Fruit fly (Drosophila melanogaster) whole organism, adult: ENCODE measurements around the gene vari.

ENCODE experiments used
- CG11617 ChIP-seq: fragments of 200-800 bp; sonication (Bioruptor generic); optimal IDR thresholded peaks from 2 replicates; lab custom pipeline; 2017; ENCODE audit warnings: mild to moderate bottlenecking, missing biosample characterization, missing genetic modification reagents, missing genetic modification characterization
- CG12768 ChIP-seq: fragments of 200-800 bp; sonication (Bioruptor generic); optimal IDR thresholded peaks from 2 replicates; lab custom pipeline; 2017; ENCODE audit warnings: missing biosample characterization, missing genetic modification characterization, mild to moderate bottlenecking, moderate library complexity, missing genetic modification reagents
- CG14711 ChIP-seq: fragments of 200-800 bp; sonication (Bioruptor generic); optimal IDR thresholded peaks from 2 replicates; lab custom pipeline; 2018; ENCODE audit warnings: missing biosample characterization, mild to moderate bottlenecking, missing genetic modification characterization, moderate library complexity
- CG1620 ChIP-seq: fragments of 200-800 bp; sonication (Bioruptor generic); optimal IDR thresholded peaks from 2 replicates; lab custom pipeline; 2016; ENCODE audit warnings: missing biosample characterization, missing genetic modification characterization
- CG33017 ChIP-seq: fragments of 200-800 bp; sonication (Bioruptor generic); optimal IDR thresholded peaks from 2 replicates; lab custom pipeline; 2018; ENCODE audit warnings: missing biosample characterization, mild to moderate bottlenecking, missing genetic modification characterization, moderate library complexity
- CG5204 ChIP-seq: fragments of 200-800 bp; sonication (Bioruptor generic); optimal IDR thresholded peaks from 2 replicates; lab custom pipeline; 2016; ENCODE audit warnings: missing biosample characterization, missing genetic modification characterization
- CG7045 ChIP-seq: fragments of 200-800 bp; sonication (Bioruptor generic); optimal IDR thresholded peaks from 2 replicates; lab custom pipeline; 2017; ENCODE audit warnings: missing biosample characterization, mild to moderate bottlenecking, missing genetic modification characterization
- CG7101 ChIP-seq: fragments of 200-800 bp; sonication (Bioruptor generic); optimal IDR thresholded peaks from 2 replicates; lab custom pipeline; 2018; ENCODE audit warnings: missing biosample characterization, mild to moderate bottlenecking, missing genetic modification characterization, moderate library complexity
- Clk ChIP-seq: fragments of 200-800 bp; sonication (Bioruptor generic); optimal IDR thresholded peaks from 2 replicates; lab custom pipeline; 2017; ENCODE audit warnings: missing biosample characterization, missing genetic modification characterization
- Crg-1 ChIP-seq: fragments of 200-800 bp; sonication (Bioruptor generic); optimal IDR thresholded peaks from 2 replicates; lab custom pipeline; 2016; ENCODE audit warnings: missing biosample characterization, missing genetic modification characterization
- Hr96 ChIP-seq: fragments of 200-800 bp; sonication (Bioruptor generic); optimal IDR thresholded peaks from 2 replicates; lab custom pipeline; 2016; ENCODE audit warnings: missing biosample characterization, missing genetic modification characterization
- Mnt ChIP-seq: fragments of 200-800 bp; sonication (Bioruptor generic); optimal IDR thresholded peaks from 2 replicates; lab custom pipeline; 2016; ENCODE audit warnings: missing biosample characterization, mild to moderate bottlenecking, missing genetic modification characterization
- bab1 ChIP-seq: fragments of 200-800 bp; sonication (Bioruptor generic); optimal IDR thresholded peaks from 3 replicates; lab custom pipeline; 2019; ENCODE audit warnings: missing biosample characterization, mild to moderate bottlenecking, missing genetic modification characterization, moderate library complexity
- cic ChIP-seq: fragments of 200-800 bp; sonication (Bioruptor generic); optimal IDR thresholded peaks from 2 replicates; lab custom pipeline; 2017; ENCODE audit warnings: missing biosample characterization, mild to moderate bottlenecking, missing genetic modification characterization, moderate library complexity
- cnc ChIP-seq, 2 experiments: fragments of >200 bp; optimal IDR thresholded peaks; 2 replicates each; lab custom pipeline; 2017
- kay ChIP-seq: fragments of 200-800 bp; sonication (Bioruptor generic); peaks from one replicate; lab custom pipeline; 2016; ENCODE audit warnings: missing biosample characterization, missing genetic modification characterization, borderline replicate concordance
- ovo ChIP-seq: fragments of 200-800 bp; sonication (Bioruptor generic); optimal IDR thresholded peaks from 2 replicates; lab custom pipeline; 2016; ENCODE audit warnings: missing biosample characterization, missing genetic modification characterization
- pad ChIP-seq: fragments of 200-800 bp; sonication (Bioruptor generic); optimal IDR thresholded peaks from 3 replicates; lab custom pipeline; 2017; ENCODE audit warnings: missing biosample characterization, missing genetic modification characterization, mild to moderate bottlenecking, moderate library complexity, missing genetic modification reagents
- tj ChIP-seq: fragments of 200-800 bp; sonication (Bioruptor generic); optimal IDR thresholded peaks from 3 replicates; lab custom pipeline; 2017; ENCODE audit warnings: missing biosample characterization, mild to moderate bottlenecking, missing genetic modification characterization, moderate library complexity
- toe ChIP-seq: fragments of 200-800 bp; sonication (Bioruptor generic); optimal IDR thresholded peaks from 2 replicates; lab custom pipeline; 2016; ENCODE audit warnings: missing biosample characterization, missing genetic modification characterization

vari gene

DNA sequence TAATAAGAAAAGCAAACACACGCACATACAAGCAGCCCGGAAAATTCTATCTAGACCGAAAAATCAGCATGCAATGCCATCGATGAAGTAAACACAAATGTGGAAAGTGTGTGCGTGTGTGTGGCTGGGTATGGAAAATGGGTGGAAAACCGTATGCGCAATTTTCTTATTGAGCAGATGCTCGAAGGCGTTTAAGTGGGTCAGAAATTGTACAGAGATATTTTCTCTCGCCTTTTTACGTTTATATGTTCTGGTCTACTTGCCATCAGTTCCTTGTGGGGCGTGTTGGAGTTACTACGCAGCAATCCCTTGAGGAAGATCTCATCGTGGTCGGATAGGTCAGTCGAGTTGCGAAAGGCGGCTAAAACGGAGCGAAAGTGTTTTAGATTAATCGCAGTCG lies 1.1 kb downstream of the vari start:
- TF ChIP-seq CG1620 (GFP tag; lab: Kevin White, UChicago) (no peak), Crg-1 (no peak), pad (GFP tag; lab: Kevin White, UChicago) (no peak), CG7101 (tag; lab: Kevin White, UChicago) (no peak)

DNA sequence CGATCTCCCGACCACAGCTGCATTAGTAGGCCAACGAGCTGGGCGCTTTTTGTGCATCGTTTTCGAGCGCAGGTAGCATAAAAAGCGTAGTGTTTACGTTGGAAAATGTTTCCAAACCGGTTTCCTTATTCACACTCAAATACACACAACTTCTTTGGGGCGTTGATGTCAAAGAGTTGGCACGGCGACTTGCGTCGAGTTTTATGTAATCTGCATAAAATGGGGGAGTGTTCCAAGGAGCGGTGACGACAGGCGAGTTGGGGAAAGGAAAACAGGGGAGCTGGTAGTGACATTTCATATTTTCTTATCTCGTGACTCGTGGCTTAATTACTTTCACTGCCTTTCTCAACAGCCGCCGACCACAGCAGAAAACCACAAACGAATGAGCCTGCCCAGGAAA lies 2.2 kb downstream of the vari start:
- TF ChIP-seq toe (no peak), cnc (optimal IDR thresholded peaks at IDR 0.05; lab: Kevin White, UChicago) (no peak), kay (GFP tag; lab: Kevin White, UChicago) (no peak), CG11617 (GFP tag; lab: Kevin White, UChicago) (no peak), CG7101 (tag; lab: Kevin White, UChicago) (no peak), CG1620 (GFP tag; lab: Kevin White, UChicago) (no peak), Clk (no peak), pad (GFP tag; lab: Kevin White, UChicago) (no peak), CG12768 (no peak), CG33017 (tag; lab: Kevin White, UChicago) (no peak)

DNA sequence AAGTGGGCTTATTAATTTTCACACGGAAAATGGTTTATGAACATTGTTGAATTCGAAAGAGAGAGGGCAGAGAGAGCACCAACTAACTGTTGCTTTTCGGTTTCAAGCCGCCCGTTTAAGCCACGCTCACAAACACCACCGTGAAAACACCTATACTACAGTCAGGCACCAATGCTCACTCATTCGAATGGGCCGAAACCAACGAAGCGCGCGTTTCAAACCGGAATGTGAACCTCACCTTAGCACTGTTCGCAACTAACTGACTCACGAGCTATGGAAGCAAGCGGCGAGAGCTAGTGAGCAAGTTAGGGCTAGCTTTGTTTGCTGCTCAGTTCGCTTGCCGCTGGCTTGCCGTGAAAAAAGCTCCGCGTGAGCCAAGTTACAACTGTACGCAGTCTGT lies 3.0 kb downstream of the vari start:
- TF ChIP-seq Clk (no peak), Mnt (GFP tag; lab: Kevin White, UChicago) (peak; percentile 77), CG11617 (GFP tag; lab: Kevin White, UChicago) (no peak), Hr96 (GFP tag; lab: Kevin White, UChicago) (peak; percentile 6), CG14711 (tag; lab: Kevin White, UChicago) (peak; percentile 19), cnc (optimal IDR thresholded peaks at IDR 0.05; lab: Kevin White, UChicago) (no peak), pad (GFP tag; lab: Kevin White, UChicago) (peak; percentile 9), tj (GFP tag; lab: Kevin White, UChicago) (peak; percentile 13), CG7045 (GFP tag; lab: Kevin White, UChicago) (no peak), CG12768 (peak; percentile 70), ovo (peak; percentile 33), CG33017 (tag; lab: Kevin White, UChicago) (peak; percentile 63), CG5204 (no peak), toe (no peak), cic (GFP tag; lab: Kevin White, UChicago) (peak; percentile 67), kay (GFP tag; lab: Kevin White, UChicago) (peak; percentile 93), CG7101 (tag; lab: Kevin White, UChicago) (peak; percentile 51), bab1 (GFP tag; lab: Kevin White, UChicago) (peak; percentile 79), Crg-1 (no peak), CG1620 (GFP tag; lab: Kevin White, UChicago) (no peak)

DNA sequence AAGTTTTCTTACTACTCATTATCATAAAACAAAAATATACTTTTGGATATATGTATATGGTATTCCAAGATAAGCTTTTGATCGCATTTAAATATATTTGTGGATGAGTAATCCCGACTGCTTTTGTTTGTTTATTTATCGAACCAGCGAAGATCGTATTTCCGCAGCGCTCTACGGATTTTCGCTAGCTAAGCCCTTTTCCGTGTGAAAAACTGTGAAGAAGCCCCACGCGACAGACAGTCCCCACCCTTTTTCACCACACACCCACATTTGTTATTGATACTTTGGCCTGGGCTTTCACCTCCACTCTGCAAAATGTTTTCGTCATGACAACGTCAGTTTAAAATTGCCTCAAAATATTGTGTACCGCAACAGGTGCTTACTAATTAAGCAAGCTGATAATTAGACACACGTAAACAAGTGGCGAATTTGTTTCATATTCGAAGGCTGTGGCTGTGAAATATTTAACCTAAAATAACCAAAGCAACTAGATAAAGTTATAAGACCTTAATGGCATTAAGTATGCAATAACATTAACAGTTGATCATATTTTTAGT lies 3.8 kb downstream of the vari start:
- TF ChIP-seq CG14711 (tag; lab: Kevin White, UChicago) (no peak), Clk (no peak), CG7045 (GFP tag; lab: Kevin White, UChicago) (no peak), Crg-1 (no peak), cnc (optimal IDR thresholded peaks at IDR 0.05; lab: Kevin White, UChicago) (no peak), toe (no peak), bab1 (GFP tag; lab: Kevin White, UChicago) (no peak), CG7101 (tag; lab: Kevin White, UChicago) (no peak), Mnt (GFP tag; lab: Kevin White, UChicago) (peak; percentile 6), CG1620 (GFP tag; lab: Kevin White, UChicago) (no peak), cic (GFP tag; lab: Kevin White, UChicago) (no peak), Hr96 (GFP tag; lab: Kevin White, UChicago) (no peak), CG33017 (tag; lab: Kevin White, UChicago) (no peak), tj (GFP tag; lab: Kevin White, UChicago) (peak; percentile 95), ovo (no peak), kay (GFP tag; lab: Kevin White, UChicago) (peak; percentile 72), pad (GFP tag; lab: Kevin White, UChicago) (no peak), CG12768 (peak; percentile 62)

DNA sequence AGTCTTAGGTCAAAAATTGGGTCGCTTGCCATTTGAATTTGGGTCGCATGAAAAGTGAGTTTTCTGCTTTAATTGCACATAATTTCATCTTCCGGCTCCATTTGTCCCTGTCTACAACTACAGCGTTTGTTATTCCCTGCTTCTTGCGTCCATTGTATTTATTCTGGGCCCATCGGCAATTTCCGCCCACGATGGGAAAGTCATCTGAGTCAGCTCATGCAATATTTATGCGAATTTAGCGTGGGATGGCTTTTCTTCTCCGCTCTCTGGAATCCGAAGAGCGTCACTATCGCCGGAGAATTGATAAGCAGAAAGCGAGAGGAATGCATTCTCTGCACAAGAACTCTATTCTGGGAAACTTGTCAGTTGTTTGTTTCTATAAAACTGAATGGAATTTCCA lies 4.3 kb downstream of the vari start:
- TF ChIP-seq Crg-1 (no peak), CG7045 (GFP tag; lab: Kevin White, UChicago) (no peak), cic (GFP tag; lab: Kevin White, UChicago) (no peak), kay (GFP tag; lab: Kevin White, UChicago) (peak; percentile 53)

DNA sequence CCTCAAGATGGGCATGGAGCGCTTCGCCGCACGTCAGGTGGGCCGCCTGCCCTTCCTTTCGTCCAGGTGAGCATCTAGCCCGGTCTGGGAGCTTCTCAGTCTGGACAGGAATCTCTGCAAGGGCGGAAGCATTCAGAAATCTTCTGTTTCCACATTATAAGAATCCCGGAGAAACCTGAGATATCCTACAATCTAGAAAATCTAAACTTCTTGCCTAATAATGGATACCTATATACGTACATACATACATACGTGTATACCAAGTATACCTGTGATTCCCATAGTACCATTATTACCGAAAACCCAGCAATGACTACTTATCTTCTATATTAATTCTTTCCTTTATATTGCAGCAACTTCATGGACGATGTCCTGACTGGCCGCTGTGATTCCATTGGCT lies 8.8 kb downstream of the vari start:
- TF ChIP-seq CG12768, result no peak

DNA sequence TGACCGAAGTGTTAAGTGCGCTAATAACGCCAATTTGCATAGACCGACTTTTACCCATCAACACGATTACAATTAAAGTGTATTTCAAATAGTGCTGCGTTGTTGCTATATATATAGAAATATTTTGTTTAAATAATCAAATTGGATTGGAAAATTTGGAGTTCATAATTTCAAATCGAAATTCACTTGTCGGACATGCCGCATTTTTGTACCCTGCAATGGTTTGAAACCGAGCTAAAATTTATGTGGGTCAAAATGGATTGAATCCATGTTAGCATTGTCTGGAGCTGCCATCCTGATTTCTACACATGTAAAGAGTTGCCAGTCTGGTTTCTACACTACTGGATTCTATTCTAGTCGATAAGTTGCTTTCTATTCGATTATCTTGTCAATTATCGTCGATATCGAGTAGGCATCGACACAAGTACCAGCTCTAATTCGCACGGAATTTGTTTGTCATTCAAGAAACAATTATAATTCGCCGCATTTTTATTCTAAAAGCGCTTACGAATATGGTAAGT lies 9.5 kb downstream of the vari start, which contains the start of gene Pomp:
Pomp (plus strand) TSS at position 386 of the 521 bp plus-strand sequence.
- peak; percentile 47 for TF ChIP-seq CG7101 (tag; lab: Kevin White, UChicago)
- TF ChIP-seq Hr96 (GFP tag; lab: Kevin White, UChicago), result no peak
- no peak for TF ChIP-seq ovo
- no peak for TF ChIP-seq CG11617 (GFP tag; lab: Kevin White, UChicago)
- TF ChIP-seq CG5204, result no peak
- no peak for TF ChIP-seq CG7045 (GFP tag; lab: Kevin White, UChicago)
- TF ChIP-seq Crg-1, result peak; percentile 3
- TF ChIP-seq pad (GFP tag; lab: Kevin White, UChicago), result peak; percentile 12
- TF ChIP-seq tj (GFP tag; lab: Kevin White, UChicago), result peak; percentile 9
- no peak for TF ChIP-seq CG1620 (GFP tag; lab: Kevin White, UChicago)
- TF ChIP-seq toe, result peak; percentile 17
- peak; percentile 39 for TF ChIP-seq cic (GFP tag; lab: Kevin White, UChicago)
- TF ChIP-seq CG14711 (tag; lab: Kevin White, UChicago), result peak; percentile 61
- peak; percentile 41 for TF ChIP-seq bab1 (GFP tag; lab: Kevin White, UChicago)
- no peak for TF ChIP-seq cnc (optimal IDR thresholded peaks at IDR 0.05; lab: Kevin White, UChicago)
- no peak for TF ChIP-seq CG33017 (tag; lab: Kevin White, UChicago)
- no peak for TF ChIP-seq CG12768
- peak; percentile 33 for TF ChIP-seq kay (GFP tag; lab: Kevin White, UChicago)
- no peak for TF ChIP-seq Mnt (GFP tag; lab: Kevin White, UChicago)
- no peak for TF ChIP-seq Clk
